Worm (Caenorhabditis elegans) whole organism, young adult: ENCODE results near the gene srx-28.

Experiments used
- F49E8.2 ChIP-seq: sonication (generic microtip); optimal IDR thresholded peaks from 3 replicates; lab custom pipeline; 2017; ENCODE audit warnings: missing genetic modification characterization, mild to moderate bottlenecking, missing compliant biosample characterization, antibody characterized with exemption, moderate library complexity; ENCODE audit not compliant: insufficient read depth
- ama-1 ChIP-seq, 3 experiments: fragments of 150-350 bp in 1 of 3; sonication (generic microtip) in 2 of 3; optimal IDR thresholded peaks; 2 replicates each; lab custom pipeline; 2014 to 2018; ENCODE audit warnings: missing biosample characterization in 2 of 3, missing genetic modification characterization in 2 of 3, missing genetic modification reagents in 2 of 3
- cebp-1 ChIP-seq, 2 experiments: fragments of 200-800 bp in 1 of 2; sonication (Bioruptor generic) in 1 of 2; sonication (generic microtip) in 1 of 2; IDR thresholded peaks in 1 of 2; optimal IDR thresholded peaks in 1 of 2; 2 replicates each; pipeline versions ENCODE4 v1.3.6 to Lab custom; 2017 to 2022; ENCODE audit warnings: missing compliant biosample characterization in 2 of 2, missing genetic modification characterization in 2 of 2, mild to moderate bottlenecking in 1 of 2, missing genetic modification reagents in 1 of 2, moderate library complexity in 1 of 2
- dpl-1 ChIP-seq: fragments of 150-350 bp; optimal IDR thresholded peaks from 2 replicates; lab custom pipeline; 2014; ENCODE audit warnings: missing biosample characterization, missing genetic modification reagents, missing genetic modification characterization
- egl-18 ChIP-seq: fragments of 200-800 bp; sonication (Bioruptor generic); IDR thresholded peaks from 2 replicates; pipeline ENCODE4 v1.3.6; 2022; ENCODE audit warnings: missing genetic modification reagents, missing genetic modification characterization, missing compliant biosample characterization
- madf-8 ChIP-seq: fragments of 200-800 bp; sonication (Bioruptor generic); conservative IDR thresholded peaks from 2 replicates; pipeline ENCODE4 v1.3.6; 2022; ENCODE audit warnings: missing genetic modification reagents, missing genetic modification characterization, missing compliant biosample characterization
- mel-28 ChIP-seq: sonication (generic microtip); optimal IDR thresholded peaks from 2 replicates; lab custom pipeline; 2016; ENCODE audit warnings: borderline replicate concordance, mild to moderate bottlenecking, missing genetic modification characterization, missing compliant biosample characterization
- nfya-1 ChIP-seq: sonication (generic microtip); optimal IDR thresholded peaks from 2 replicates; lab custom pipeline; 2017; ENCODE audit warnings: antibody characterized with exemption, missing compliant biosample characterization, missing genetic modification characterization, borderline replicate concordance; ENCODE audit not compliant: insufficient read depth
- snpc-1.3 ChIP-seq: sonication (generic microtip); optimal IDR thresholded peaks from 2 replicates; lab custom pipeline; 2017; ENCODE audit warnings: missing genetic modification characterization, mild to moderate bottlenecking, missing compliant biosample characterization, antibody characterized with exemption, moderate library complexity, missing genotype, missing genetic modification reagents; ENCODE audit not compliant: insufficient read depth
- unc-62 ChIP-seq: fragments of 150-350 bp; optimal IDR thresholded peaks from 2 replicates; lab custom pipeline; 2014; ENCODE audit warnings: missing biosample characterization, missing genetic modification reagents, missing genetic modification characterization
- zfh-2 ChIP-seq: fragments of 200-800 bp; sonication (Bioruptor generic); conservative IDR thresholded peaks from 2 replicates; pipeline ENCODE4 v1.3.6; 2022; ENCODE audit warnings: missing genetic modification reagents, missing genetic modification characterization, missing compliant biosample characterization

DNA sequence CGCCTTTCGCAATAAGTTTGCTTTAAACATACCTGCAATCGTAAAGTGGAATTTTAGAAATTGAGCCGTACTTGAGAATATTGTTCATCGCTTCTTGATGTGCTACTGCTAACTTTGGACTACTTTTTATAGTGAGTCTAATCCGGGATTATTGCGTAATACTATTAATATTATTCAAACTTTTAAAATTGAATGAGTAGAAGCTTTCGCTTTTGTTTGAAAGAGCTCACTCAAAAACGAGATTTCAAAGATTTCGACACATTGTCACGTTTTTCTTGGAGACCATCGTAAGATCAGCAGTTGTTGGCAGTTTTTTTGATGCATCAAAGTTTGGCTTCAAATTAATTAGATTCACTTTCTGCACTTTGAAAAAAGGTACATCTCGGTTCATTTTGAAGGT is 43.5 kb downstream of the srx-28 start, which contains the start of gene srt-28:
- TF ChIP-seq egl-18 (GFP tag; lab: Robert Waterston, UW): no peak
- no peak for TF ChIP-seq cebp-1 (GFP tag; IDR thresholded peaks at IDR 0.05; lab: Robert Waterston, UW)
- TF ChIP-seq cebp-1 (tag; optimal IDR thresholded peaks at IDR 0.05; lab: Kevin White, UChicago): no peak
- no peak for TF ChIP-seq snpc-1.3 (tag; lab: Kevin White, UChicago)
- no peak for TF ChIP-seq dpl-1
- TF ChIP-seq F49E8.2: no peak
- TF ChIP-seq nfya-1 (tag; lab: Kevin White, UChicago): no peak
- TF ChIP-seq unc-62 (GFP tag; lab: Kevin White, UChicago): no peak
- no peak for TF ChIP-seq mel-28
- TF ChIP-seq madf-8 (GFP tag; lab: Robert Waterston, UW): no peak
- no peak for TF ChIP-seq zfh-2 (GFP tag; lab: Robert Waterston, UW)
- no peak for TF ChIP-seq ama-1 (optimal IDR thresholded peaks at IDR 0.05; lab: Kevin White, UChicago)
- TF ChIP-seq ama-1 (GFP tag; optimal IDR thresholded peaks at IDR 0.05; lab: Kevin White, UChicago): no peak
